Worm (Caenorhabditis elegans) whole organism, L3 larva: ENCODE results near the gene nhr-76.

Experiments used
- R02D3.7 ChIP-seq: fragments of 150-350 bp; optimal IDR thresholded peaks from 2 replicates; lab custom pipeline; 2014; ENCODE audit warnings: missing biosample characterization, missing genetic modification characterization
- ZK546.5 ChIP-seq: sonication (generic microtip); optimal IDR thresholded peaks from 2 replicates; lab custom pipeline; 2017; ENCODE audit warnings: missing biosample characterization, missing genetic modification characterization
- ceh-16 ChIP-seq: sonication (generic microtip); optimal IDR thresholded peaks from 2 replicates; lab custom pipeline; 2017; ENCODE audit warnings: missing biosample characterization, missing genetic modification characterization
- ceh-28 ChIP-seq: fragments of 150-350 bp; optimal IDR thresholded peaks from 2 replicates; lab custom pipeline; 2014; ENCODE audit warnings: missing biosample characterization, missing genetic modification reagents, missing genetic modification characterization
- daf-12 ChIP-seq: fragments of 150-350 bp; optimal IDR thresholded peaks from 2 replicates; lab custom pipeline; 2014; ENCODE audit warnings: missing biosample characterization, missing genetic modification reagents, missing genetic modification characterization
- egl-27 ChIP-seq: sonication (generic microtip); optimal IDR thresholded peaks from 4 replicates; lab custom pipeline; 2017; ENCODE audit warnings: missing biosample characterization, missing genetic modification reagents, missing genetic modification characterization
- egl-5 ChIP-seq: fragments of 150-350 bp; optimal IDR thresholded peaks from 2 replicates; lab custom pipeline; 2017; ENCODE audit warnings: missing biosample characterization, missing genetic modification reagents, missing genetic modification characterization, inconsistent platforms
- elt-2 ChIP-seq: sonication (generic microtip); optimal IDR thresholded peaks from 2 replicates; lab custom pipeline; 2016; ENCODE audit warnings: missing genetic modification reagents, mild to moderate bottlenecking, missing genetic modification characterization, missing compliant biosample characterization
- elt-3 ChIP-seq, 3 experiments: fragments of 150-350 bp in 1 of 3; sonication (generic microtip) in 2 of 3; optimal IDR thresholded peaks; 2 replicates in 2 of 3; 4 replicates in 1 of 3; lab custom pipeline; 2014 to 2017; ENCODE audit warnings: missing biosample characterization in 3 of 3, missing genetic modification characterization in 3 of 3
- eor-1 ChIP-seq, 2 experiments: fragments of 150-350 bp; optimal IDR thresholded peaks; 2 replicates each; lab custom pipeline; 2014 to 2018; ENCODE audit warnings: missing biosample characterization in 2 of 2, missing genetic modification characterization in 2 of 2
- fkh-10 ChIP-seq: sonication (generic microtip); optimal IDR thresholded peaks from 2 replicates; lab custom pipeline; 2017; ENCODE audit warnings: missing biosample characterization, missing genetic modification reagents, missing genetic modification characterization
- fkh-2 ChIP-seq: fragments of 150-350 bp; optimal IDR thresholded peaks from 2 replicates; lab custom pipeline; 2014; ENCODE audit warnings: missing biosample characterization, missing genetic modification reagents, missing genetic modification characterization
- hmg-11 ChIP-seq: sonication (generic microtip); optimal IDR thresholded peaks from 2 replicates; lab custom pipeline; 2016; ENCODE audit warnings: missing genetic modification characterization, missing compliant biosample characterization
- jun-1 ChIP-seq: fragments of 150-350 bp; optimal IDR thresholded peaks from 2 replicates; lab custom pipeline; 2014; ENCODE audit warnings: missing biosample characterization, missing genetic modification reagents, missing genetic modification characterization
- lin-39 ChIP-seq: fragments of 150-350 bp; optimal IDR thresholded peaks from 2 replicates; lab custom pipeline; 2018; ENCODE audit warnings: missing biosample characterization, missing genetic modification reagents, missing genetic modification characterization
- mdl-1 ChIP-seq: fragments of 150-350 bp; optimal IDR thresholded peaks from 2 replicates; lab custom pipeline; 2014; ENCODE audit warnings: missing biosample characterization, missing genetic modification characterization
- nfya-1 ChIP-seq: sonication (generic microtip); optimal IDR thresholded peaks from 2 replicates; lab custom pipeline; 2017; ENCODE audit warnings: missing genetic modification characterization, mild to moderate bottlenecking, missing compliant biosample characterization, antibody characterized with exemption, moderate library complexity; ENCODE audit not compliant: insufficient read depth
- nhr-12 ChIP-seq: fragments of 150-350 bp; optimal IDR thresholded peaks from 2 replicates; lab custom pipeline; 2014; ENCODE audit warnings: missing biosample characterization, missing genetic modification characterization
- nhr-23 ChIP-seq: fragments of 150-350 bp; optimal IDR thresholded peaks from 2 replicates; lab custom pipeline; 2014; ENCODE audit warnings: missing biosample characterization, missing genetic modification reagents, missing genetic modification characterization
- nhr-237 ChIP-seq: fragments of 150-350 bp; optimal IDR thresholded peaks from 2 replicates; lab custom pipeline; 2014; ENCODE audit warnings: missing biosample characterization, missing genetic modification characterization
- nhr-25 ChIP-seq: sonication (generic microtip); optimal IDR thresholded peaks from 2 replicates; lab custom pipeline; 2017; ENCODE audit warnings: missing biosample characterization, missing genetic modification characterization
- nhr-67 ChIP-seq: fragments of 150-350 bp; optimal IDR thresholded peaks from 2 replicates; lab custom pipeline; 2014; ENCODE audit warnings: missing biosample characterization, missing genetic modification characterization
- nhr-76 ChIP-seq: fragments of 150-350 bp; sonication (generic microtip); optimal IDR thresholded peaks from 5 replicates; lab custom pipeline; 2014; ENCODE audit warnings: missing biosample characterization, missing genetic modification characterization
- nhr-77 ChIP-seq: fragments of 150-350 bp; optimal IDR thresholded peaks from 2 replicates; lab custom pipeline; 2014; ENCODE audit warnings: missing biosample characterization, missing genetic modification characterization
- pha-4 ChIP-seq: fragments of 150-350 bp; optimal IDR thresholded peaks from 2 replicates; lab custom pipeline; 2014; ENCODE audit warnings: missing biosample characterization, missing genetic modification reagents, missing genetic modification characterization
- pqm-1 ChIP-seq: fragments of 150-350 bp; optimal IDR thresholded peaks from 2 replicates; lab custom pipeline; 2017; ENCODE audit warnings: missing biosample characterization, missing genetic modification characterization, inconsistent platforms
- sea-2 ChIP-seq: fragments of 150-350 bp; sonication (generic microtip); optimal IDR thresholded peaks from 4 replicates; lab custom pipeline; 2014; ENCODE audit warnings: missing biosample characterization, missing genetic modification reagents, missing genetic modification characterization
- skn-1 ChIP-seq: fragments of 150-350 bp; optimal IDR thresholded peaks from 2 replicates; lab custom pipeline; 2014; ENCODE audit warnings: missing biosample characterization, missing genetic modification characterization
- snpc-4 ChIP-seq: fragments of 150-350 bp; optimal IDR thresholded peaks from 2 replicates; lab custom pipeline; 2014; ENCODE audit warnings: missing biosample characterization, missing genetic modification characterization
- unc-39 ChIP-seq: sonication (generic microtip); optimal IDR thresholded peaks from 4 replicates; lab custom pipeline; 2017; ENCODE audit warnings: missing biosample characterization, missing genetic modification characterization
- unc-62 ChIP-seq: fragments of 150-350 bp; sonication (generic microtip); optimal IDR thresholded peaks from 4 replicates; lab custom pipeline; 2014; ENCODE audit warnings: missing biosample characterization, missing genetic modification reagents, missing genetic modification characterization
- ztf-4 ChIP-seq: fragments of 150-350 bp; optimal IDR thresholded peaks from 2 replicates; lab custom pipeline; 2014; ENCODE audit warnings: missing biosample characterization, missing genetic modification characterization

Gene nhr-76

ce11 chrIV:622989-623388 is 4.3 kb upstream of the nhr-76 start:
- TF ChIP-seq daf-12 (tag; lab: Kevin White, UChicago) (no peak), fkh-10 (GFP tag; lab: Kevin White, UChicago) (no peak), nhr-76 (tag; lab: Kevin White, UChicago) (no peak), snpc-4 (no peak), sea-2 (GFP tag; lab: Kevin White, UChicago) (no peak), ceh-16 (tag; lab: Kevin White, UChicago) (no peak), nhr-25 (tag; lab: Kevin White, UChicago) (no peak), elt-3 (tag; optimal IDR thresholded peaks at IDR 0.05; lab: Kevin White, UChicago) (no peak), unc-39 (tag; lab: Kevin White, UChicago) (no peak), R02D3.7 (tag; lab: Kevin White, UChicago) (no peak), ztf-4 (tag; lab: Kevin White, UChicago) (no peak), eor-1 (tag; optimal IDR thresholded peaks at IDR 0.05; lab: Kevin White, UChicago) (no peak), mdl-1 (tag; lab: Kevin White, UChicago) (no peak), nhr-237 (no peak), egl-5 (tag; lab: Kevin White, UChicago) (no peak), egl-27 (no peak), nhr-23 (tag; lab: Kevin White, UChicago) (no peak), nfya-1 (tag; lab: Kevin White, UChicago) (no peak)

ce11 chrIV:623876-624275 is 3.5 kb upstream of the nhr-76 start:
- TF ChIP-seq mdl-1 (tag; lab: Kevin White, UChicago) = no peak
- no peak for TF ChIP-seq nhr-67
- no peak for TF ChIP-seq jun-1
- TF ChIP-seq nhr-25 (tag; lab: Kevin White, UChicago) = no peak
- TF ChIP-seq fkh-2 (tag; lab: Kevin White, UChicago) = no peak
- no peak for TF ChIP-seq ZK546.5
- no peak for TF ChIP-seq egl-27

- TF ChIP-seq nhr-25 (tag; lab: Kevin White, UChicago) (no peak), ztf-4 (tag; lab: Kevin White, UChicago) (no peak), sea-2 (GFP tag; lab: Kevin White, UChicago) (no peak), elt-3 (tag; optimal IDR thresholded peaks at IDR 0.05; lab: Kevin White, UChicago) (no peak), jun-1 (no peak), lin-39 (tag; lab: Kevin White, UChicago) (no peak), nhr-77 (tag; lab: Kevin White, UChicago) (no peak), elt-2 (tag; lab: Kevin White, UChicago) (no peak), pha-4 (tag; lab: Kevin White, UChicago) (no peak), nfya-1 (tag; lab: Kevin White, UChicago) (no peak), unc-62 (GFP tag; lab: Kevin White, UChicago) (no peak), hmg-11 (tag; lab: Kevin White, UChicago) (no peak), nhr-76 (tag; lab: Kevin White, UChicago) (no peak), ceh-28 (no peak), unc-39 (tag; lab: Kevin White, UChicago) (no peak), skn-1 (no peak), ZK546.5 (no peak), pqm-1 (tag; lab: Kevin White, UChicago) (no peak)
- TF ChIP-seq, all 47 proteins: peak for 0
Observed at ce11 chrIV:625947-626548, 1.3 kb upstream of the nhr-76 start.

ce11 chrIV:630598-630997 is 3.3 kb downstream of the nhr-76 start:
- TF ChIP-seq nhr-67 = no peak
- TF ChIP-seq, all 47 proteins: peak for 0

ce11 chrIV:631869-632268 is 4.5 kb downstream of the nhr-76 start:
- TF ChIP-seq skn-1 (no peak), nhr-12 (tag; lab: Kevin White, UChicago) (no peak), elt-2 (tag; lab: Kevin White, UChicago) (peak; percentile 29), ceh-28 (no peak), pha-4 (tag; lab: Kevin White, UChicago) (no peak)
